Worm (Caenorhabditis elegans): ENCODE measurements around the gene git-1.

git-1 gene

DNA sequence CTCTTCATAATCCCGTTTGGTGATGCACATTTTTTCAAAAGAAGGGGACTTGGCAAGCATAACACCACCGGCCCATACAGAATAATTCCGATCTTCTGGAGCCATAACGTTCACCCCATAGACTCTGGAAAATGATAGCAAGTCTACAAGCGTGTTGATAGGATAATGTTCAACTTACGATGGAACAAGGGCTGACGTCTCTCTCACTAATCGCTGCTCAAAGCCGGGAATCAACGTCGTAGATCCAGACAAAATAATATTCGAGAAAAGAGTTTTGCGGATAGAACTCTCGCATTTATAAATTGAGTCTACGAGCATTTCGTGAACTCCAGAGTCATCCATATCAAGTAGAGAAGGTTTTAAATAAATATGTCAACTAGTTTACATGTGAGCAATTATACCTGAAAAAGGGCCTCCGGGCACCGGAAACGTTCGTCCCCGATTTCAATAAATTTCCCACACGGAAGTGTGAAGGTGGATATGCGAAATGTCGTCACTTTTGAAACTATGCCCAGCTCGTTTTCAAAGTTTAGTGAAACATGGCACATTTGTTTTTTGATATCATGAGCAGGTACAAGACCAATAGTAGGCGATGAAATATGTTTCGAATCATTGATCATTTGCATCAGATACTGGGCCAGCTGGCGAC, 32.7 kb upstream of the git-1 start:
- TF ChIP-seq unc-39 (tag; optimal IDR thresholded peaks at IDR 0.05) (no peak), lsy-2 (tag; optimal IDR thresholded peaks at IDR 0.05) (no peak), nhr-237 (tag; optimal IDR thresholded peaks at IDR 0.05) (no peak), elt-3 (tag; optimal IDR thresholded peaks at IDR 0.05) (no peak), ces-1 (GFP tag; optimal IDR thresholded peaks at IDR 0.05) (no peak), nhr-12 (tag; optimal IDR thresholded peaks at IDR 0.05) (no peak), mab-5 (tag; optimal IDR thresholded peaks at IDR 0.05) (no peak), unc-120 (tag; optimal IDR thresholded peaks at IDR 0.05; ENCODE audit: poor library complexity, severe bottlenecking) (no peak), cnd-1 (tag; optimal IDR thresholded peaks at IDR 0.05) (no peak), drap-1 (GFP tag; optimal IDR thresholded peaks at IDR 0.05) (no peak), sptf-1 (tag; optimal IDR thresholded peaks at IDR 0.05) (no peak), ceh-43 (GFP tag; optimal IDR thresholded peaks at IDR 0.05) (no peak), elt-1 (tag; optimal IDR thresholded peaks at IDR 0.05; ENCODE audit: borderline replicate concordance, insufficient read depth) (no peak), nhr-2 (tag; optimal IDR thresholded peaks at IDR 0.05) (no peak), ceh-83 (GFP tag; optimal IDR thresholded peaks at IDR 0.05) (no peak), ztf-11 (tag; optimal IDR thresholded peaks at IDR 0.05) (no peak), tbx-8 (GFP tag; optimal IDR thresholded peaks at IDR 0.05) (no peak)

DNA sequence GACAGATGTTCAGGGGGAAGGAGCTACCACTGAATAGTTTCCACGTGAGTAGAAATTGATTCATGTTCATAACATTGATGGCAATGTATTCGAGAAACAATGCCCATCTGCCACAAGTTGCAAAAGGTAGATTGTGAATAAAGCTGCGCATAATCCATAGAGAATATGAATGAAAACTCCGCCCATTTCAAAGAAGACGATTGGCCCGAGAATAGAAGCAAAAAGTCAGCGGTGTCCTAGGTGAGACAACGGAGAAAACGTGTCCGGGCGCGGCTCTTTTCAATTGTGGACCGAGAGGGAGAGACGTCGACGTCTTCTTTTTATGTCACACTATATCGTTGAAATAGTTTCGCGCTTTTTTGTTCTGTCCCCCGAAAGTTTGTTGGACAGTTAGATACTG, 25.1 kb upstream of the git-1 start, which contains the start of gene vab-3:
Gene vab-3, plus strand, starts transcription at position 301 of the 400 bp plus-strand sequence.
- no peak for TF ChIP-seq unc-120 (tag; optimal IDR thresholded peaks at IDR 0.05; ENCODE audit: poor library complexity, severe bottlenecking)
- no peak for TF ChIP-seq ceh-83 (GFP tag; optimal IDR thresholded peaks at IDR 0.05)
- TF ChIP-seq ceh-39 (tag; optimal IDR thresholded peaks at IDR 0.05) = no peak
- TF ChIP-seq ceh-43 (GFP tag; optimal IDR thresholded peaks at IDR 0.05) = no peak
- no peak for TF ChIP-seq lin-13 (tag; optimal IDR thresholded peaks at IDR 0.05)
- TF ChIP-seq tbx-8 (GFP tag; optimal IDR thresholded peaks at IDR 0.05) = no peak
- TF ChIP-seq mab-5 (tag; optimal IDR thresholded peaks at IDR 0.05) = no peak
- TF ChIP-seq M03D4.4 (tag; optimal IDR thresholded peaks at IDR 0.05) = no peak
- TF ChIP-seq elt-3 (tag; optimal IDR thresholded peaks at IDR 0.05) = no peak
- no peak for TF ChIP-seq flh-1 (GFP tag; optimal IDR thresholded peaks at IDR 0.05)
- TF ChIP-seq cnd-1 (tag; optimal IDR thresholded peaks at IDR 0.05) = no peak
- TF ChIP-seq zip-8 (tag; optimal IDR thresholded peaks at IDR 0.05) = no peak

DNA sequence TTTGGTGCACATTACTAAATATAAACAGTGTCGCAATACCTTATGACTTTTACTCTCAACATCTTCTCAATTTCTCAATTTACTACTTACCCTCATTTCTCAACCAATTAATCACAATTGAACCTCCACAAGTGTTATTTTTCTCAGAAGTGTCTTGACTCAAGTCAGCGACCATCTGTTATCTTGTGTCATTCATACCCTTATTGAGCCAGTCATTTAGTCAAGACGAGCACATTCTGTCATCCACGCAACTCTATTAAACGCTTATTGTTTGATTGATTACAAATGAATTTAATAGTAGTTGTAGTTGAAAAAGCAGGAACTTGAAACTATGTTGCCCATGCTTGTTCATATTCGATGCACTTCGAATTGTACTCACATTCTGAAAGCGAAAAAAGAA, 21.3 kb upstream of the git-1 start:
- no peak for TF ChIP-seq M03D4.4 (tag; optimal IDR thresholded peaks at IDR 0.05)
- no peak for TF ChIP-seq mls-2 (tag; optimal IDR thresholded peaks at IDR 0.05)
- no peak for TF ChIP-seq nhr-12 (tag; optimal IDR thresholded peaks at IDR 0.05)
- no peak for TF ChIP-seq drap-1 (GFP tag; optimal IDR thresholded peaks at IDR 0.05)
- TF ChIP-seq elt-3 (tag; optimal IDR thresholded peaks at IDR 0.05) = no peak
- TF ChIP-seq ztf-11 (tag; optimal IDR thresholded peaks at IDR 0.05) = no peak
- peak; percentile 15 for TF ChIP-seq ces-1 (GFP tag; optimal IDR thresholded peaks at IDR 0.05)
- no peak for TF ChIP-seq nhr-237 (tag; optimal IDR thresholded peaks at IDR 0.05)
- no peak for TF ChIP-seq hlh-1 (tag; optimal IDR thresholded peaks at IDR 0.05)
- TF ChIP-seq zip-8 (tag; optimal IDR thresholded peaks at IDR 0.05) = no peak
- TF ChIP-seq unc-120 (tag; optimal IDR thresholded peaks at IDR 0.05; ENCODE audit: poor library complexity, severe bottlenecking) = no peak
- no peak for TF ChIP-seq ceh-43 (GFP tag; optimal IDR thresholded peaks at IDR 0.05)
- no peak for TF ChIP-seq lsy-2 (tag; optimal IDR thresholded peaks at IDR 0.05)
- TF ChIP-seq unc-62 (GFP tag; optimal IDR thresholded peaks at IDR 0.05) = no peak
- peak; percentile 69 for TF ChIP-seq nhr-2 (tag; optimal IDR thresholded peaks at IDR 0.05)
- TF ChIP-seq cnd-1 (tag; optimal IDR thresholded peaks at IDR 0.05) = peak; percentile 74

DNA sequence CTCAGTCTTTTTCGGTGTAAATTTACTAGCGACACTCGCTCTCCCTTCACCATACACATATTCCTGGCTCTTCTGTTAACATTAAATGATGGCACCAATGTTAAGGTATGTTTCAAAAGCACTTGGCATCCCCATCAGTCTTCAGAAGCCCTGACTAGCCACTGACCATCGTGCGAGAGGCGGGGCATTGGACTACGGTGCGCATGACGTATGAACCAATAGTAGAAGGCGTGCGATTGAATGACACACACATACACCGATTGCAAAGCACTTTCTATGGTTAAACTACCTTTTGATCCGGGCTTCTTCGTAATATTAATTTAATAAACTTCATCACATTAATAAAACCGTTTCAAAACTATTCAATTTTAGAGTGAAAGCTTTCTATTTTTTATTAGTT, 19.5 kb upstream of the git-1 start:
- TF ChIP-seq cnd-1 (tag; optimal IDR thresholded peaks at IDR 0.05) (no peak), elt-3 (tag; optimal IDR thresholded peaks at IDR 0.05) (no peak), lsy-2 (tag; optimal IDR thresholded peaks at IDR 0.05) (peak; percentile 85)

DNA sequence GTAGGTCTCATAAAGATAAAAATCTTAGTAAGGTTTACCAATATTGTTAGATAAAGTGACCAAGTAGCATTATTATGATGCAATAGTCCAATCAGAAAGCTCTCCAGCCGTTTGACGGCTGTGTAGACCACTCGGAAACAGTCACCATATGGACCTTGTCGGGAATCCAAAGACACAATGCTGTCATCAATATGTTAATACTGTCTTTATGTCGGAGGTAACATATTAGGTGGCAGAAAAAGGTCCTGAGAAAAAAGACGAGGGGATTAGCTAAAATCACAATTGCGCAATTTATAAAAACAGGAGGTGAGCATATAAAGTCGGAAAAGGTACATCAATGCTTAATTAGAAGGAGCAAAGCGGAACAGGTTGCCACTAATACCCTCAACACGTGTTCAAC, 16.7 kb upstream of the git-1 start:
- TF ChIP-seq ceh-83 (GFP tag; optimal IDR thresholded peaks at IDR 0.05) = no peak
- peak; percentile 83 for TF ChIP-seq nhr-2 (tag; optimal IDR thresholded peaks at IDR 0.05)
- TF ChIP-seq ztf-11 (tag; optimal IDR thresholded peaks at IDR 0.05) = no peak
- peak; percentile 8 for TF ChIP-seq unc-62 (GFP tag; optimal IDR thresholded peaks at IDR 0.05)
- TF ChIP-seq elt-1 (tag; optimal IDR thresholded peaks at IDR 0.05; ENCODE audit: borderline replicate concordance, insufficient read depth) = peak; percentile 46
- peak; percentile 39 for TF ChIP-seq zip-8 (tag; optimal IDR thresholded peaks at IDR 0.05)
- TF ChIP-seq cnd-1 (tag; optimal IDR thresholded peaks at IDR 0.05) = peak; percentile 54

DNA sequence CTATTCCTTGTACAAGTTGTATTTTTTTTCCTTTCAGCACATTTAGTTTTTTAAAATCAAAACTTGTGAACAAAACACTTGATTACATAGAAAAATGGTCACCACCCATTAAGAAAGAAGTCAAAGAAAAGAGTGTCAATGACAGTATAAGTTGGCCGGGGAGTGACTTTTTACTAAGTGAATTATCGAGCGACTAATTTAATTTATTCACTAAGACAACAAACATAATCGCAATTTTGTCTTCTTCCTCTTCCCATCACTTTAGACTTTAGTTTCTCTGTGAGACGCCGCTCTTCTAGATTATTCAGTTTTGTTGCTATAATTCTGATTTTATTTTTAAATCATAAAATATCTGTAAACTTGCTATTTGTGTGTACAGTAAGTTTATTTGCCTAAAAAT, 10.6 kb upstream of the git-1 start:
- TF ChIP-seq unc-120 (tag; optimal IDR thresholded peaks at IDR 0.05; ENCODE audit: poor library complexity, severe bottlenecking) (no peak), ces-1 (GFP tag; optimal IDR thresholded peaks at IDR 0.05) (peak; percentile 5)
